Worm (Caenorhabditis elegans) whole organism, L4 larva: ENCODE measurements around the gene D1005.10.

Experiments used
- D1046.2 ChIP-seq: fragments of 200-800 bp; sonication (Bioruptor generic); IDR thresholded peaks from 2 replicates; pipeline ENCODE4 v1.3.6; 2022; ENCODE audit warnings: missing genetic modification characterization, missing compliant biosample characterization
- F26F4.8 ChIP-seq: fragments of 200-800 bp; sonication (Bioruptor generic); conservative IDR thresholded peaks from 2 replicates; pipeline ENCODE4 v1.3.6; 2022; ENCODE audit warnings: missing genetic modification characterization, missing compliant biosample characterization
- ZK337.2 ChIP-seq: fragments of 200-800 bp; sonication (Bioruptor generic); IDR thresholded peaks from 2 replicates; pipeline ENCODE4 v1.3.6; 2022; ENCODE audit warnings: missing genetic modification reagents, missing genetic modification characterization, missing compliant biosample characterization
- ZK546.5 ChIP-seq, 2 experiments: sonication (generic microtip); optimal IDR thresholded peaks; 2 replicates each; lab custom pipeline; 2017; ENCODE audit warnings: missing biosample characterization in 2 of 2, missing genetic modification characterization in 2 of 2
- arid-1 ChIP-seq: fragments of 200-800 bp; sonication (Bioruptor generic); conservative IDR thresholded peaks from 2 replicates; pipeline ENCODE4 v1.3.6; 2022; ENCODE audit warnings: missing genetic modification reagents, missing genetic modification characterization, missing compliant biosample characterization
- ces-1 ChIP-seq: fragments of 150-350 bp; sonication (generic microtip); optimal IDR thresholded peaks from 4 replicates; lab custom pipeline; 2014; ENCODE audit warnings: missing biosample characterization, missing genetic modification reagents, missing genetic modification characterization
- ctbp-1 ChIP-seq: fragments of 200-800 bp; sonication (Bioruptor generic); IDR thresholded peaks from 2 replicates; pipeline ENCODE4 v1.3.6; 2022; ENCODE audit warnings: missing genetic modification reagents, missing genetic modification characterization, missing compliant biosample characterization
- daf-12 ChIP-seq: fragments of 150-350 bp; optimal IDR thresholded peaks from 2 replicates; lab custom pipeline; 2014; ENCODE audit warnings: missing biosample characterization, missing genetic modification reagents, missing genetic modification characterization
- daf-19 ChIP-seq: fragments of 200-800 bp; sonication (Bioruptor generic); conservative IDR thresholded peaks from 2 replicates; pipeline ENCODE4 v1.3.6; 2022; ENCODE audit warnings: missing genetic modification characterization, missing compliant biosample characterization
- dmd-8 ChIP-seq: fragments of 200-800 bp; sonication (Bioruptor generic); IDR thresholded peaks from 2 replicates; pipeline ENCODE4 v1.3.6; 2022; ENCODE audit warnings: missing genetic modification characterization, missing compliant biosample characterization
- dpl-1 ChIP-seq: fragments of 150-350 bp; optimal IDR thresholded peaks from 2 replicates; lab custom pipeline; 2014; ENCODE audit warnings: missing biosample characterization, missing genetic modification reagents, missing genetic modification characterization
- duxl-1 ChIP-seq: sonication (generic microtip); optimal IDR thresholded peaks from 2 replicates; lab custom pipeline; 2016; ENCODE audit warnings: mild to moderate bottlenecking, missing genetic modification characterization, moderate library complexity, missing compliant biosample characterization; ENCODE audit not compliant: poor library complexity
- fos-1 ChIP-seq: fragments of 150-350 bp; optimal IDR thresholded peaks from 2 replicates; lab custom pipeline; 2014; ENCODE audit warnings: missing biosample characterization, missing genetic modification characterization
- gei-8 ChIP-seq: fragments of 200-800 bp; sonication (Bioruptor generic); optimal IDR thresholded peaks from 2 replicates; lab custom pipeline; 2018; ENCODE audit warnings: mild to moderate bottlenecking, missing genetic modification characterization, missing compliant biosample characterization
- hlh-11 ChIP-seq: fragments of 200-800 bp; sonication (Bioruptor generic); optimal IDR thresholded peaks from 2 replicates; lab custom pipeline; 2018; ENCODE audit warnings: mild to moderate bottlenecking, missing genetic modification characterization, missing compliant biosample characterization
- hlh-30 ChIP-seq: sonication (generic microtip); optimal IDR thresholded peaks from 2 replicates; lab custom pipeline; 2017; ENCODE audit warnings: antibody characterized with exemption, mild to moderate bottlenecking, missing genetic modification characterization, missing compliant biosample characterization; ENCODE audit not compliant: insufficient read depth
- hmg-1.1 ChIP-seq: fragments of 200-800 bp; sonication (Bioruptor generic); IDR thresholded peaks from 2 replicates; pipeline ENCODE4 v1.3.6; 2022; ENCODE audit warnings: missing genetic modification reagents, missing genetic modification characterization, missing compliant biosample characterization
- lin-1 ChIP-seq: fragments of 200-800 bp; sonication (Bioruptor generic); IDR thresholded peaks from 2 replicates; pipeline ENCODE4 v1.3.6; 2022; ENCODE audit warnings: missing genetic modification reagents, missing genetic modification characterization, missing compliant biosample characterization
- lin-13 ChIP-seq: fragments of 150-350 bp; optimal IDR thresholded peaks from 2 replicates; lab custom pipeline; 2014; ENCODE audit warnings: missing biosample characterization, missing genetic modification reagents, missing genetic modification characterization
- lin-15B ChIP-seq: fragments of 150-350 bp; sonication (generic microtip); optimal IDR thresholded peaks from 3 replicates; lab custom pipeline; 2014; ENCODE audit warnings: missing biosample characterization, missing genetic modification characterization
- lin-38 ChIP-seq: fragments of 200-800 bp; sonication (Bioruptor generic); IDR thresholded peaks from 2 replicates; pipeline ENCODE4 v1.3.6; 2022; ENCODE audit warnings: missing genetic modification reagents, missing genetic modification characterization, missing compliant biosample characterization
- mdl-1 ChIP-seq, 2 experiments: fragments of 150-350 bp in 1 of 2; sonication (generic microtip) in 1 of 2; optimal IDR thresholded peaks; 2 replicates each; lab custom pipeline; 2014 to 2017; ENCODE audit warnings: missing biosample characterization in 2 of 2, missing genetic modification characterization in 2 of 2
- mep-1 ChIP-seq: fragments of 150-350 bp; sonication (generic microtip); optimal IDR thresholded peaks from 3 replicates; lab custom pipeline; 2014; ENCODE audit warnings: missing biosample characterization, missing genetic modification characterization
- nhr-10 ChIP-seq: fragments of 150-350 bp; optimal IDR thresholded peaks from 2 replicates; lab custom pipeline; 2014; ENCODE audit warnings: missing biosample characterization, missing genetic modification characterization
- nhr-28 ChIP-seq: fragments of 150-350 bp; optimal IDR thresholded peaks from 2 replicates; lab custom pipeline; 2014; ENCODE audit warnings: missing biosample characterization, missing genetic modification characterization
- nhr-42 ChIP-seq: fragments of 200-800 bp; sonication (Bioruptor generic); IDR thresholded peaks from 2 replicates; pipeline ENCODE4 v1.3.6; 2022; ENCODE audit warnings: missing genetic modification characterization, missing compliant biosample characterization
- nhr-6 ChIP-seq: fragments of 150-350 bp; optimal IDR thresholded peaks from 2 replicates; lab custom pipeline; 2014; ENCODE audit warnings: missing biosample characterization, missing genetic modification characterization
- saeg-2 ChIP-seq: fragments of 200-800 bp; sonication (Bioruptor generic); IDR thresholded peaks from 2 replicates; pipeline ENCODE4 v1.3.6; 2022; ENCODE audit warnings: missing genetic modification reagents, missing genetic modification characterization, missing compliant biosample characterization
- sdz-12 ChIP-seq: fragments of 200-800 bp; sonication (Bioruptor generic); optimal IDR thresholded peaks from 2 replicates; lab custom pipeline; 2018; ENCODE audit warnings: mild to moderate bottlenecking, missing genetic modification characterization, missing compliant biosample characterization
- set-16 ChIP-seq: fragments of 200-800 bp; sonication (Bioruptor generic); IDR thresholded peaks from 2 replicates; pipeline ENCODE4 v1.3.6; 2022; ENCODE audit warnings: missing genetic modification reagents, missing genetic modification characterization, missing compliant biosample characterization
- spr-3 ChIP-seq: fragments of 200-800 bp; sonication (Bioruptor generic); optimal IDR thresholded peaks from 2 replicates; lab custom pipeline; 2018; ENCODE audit warnings: mild to moderate bottlenecking, missing genetic modification characterization, missing compliant biosample characterization
- tra-1 ChIP-seq: fragments of 200-800 bp; sonication (Bioruptor generic); IDR thresholded peaks from 2 replicates; pipeline ENCODE4 v1.3.6; 2022; ENCODE audit warnings: missing genetic modification reagents, missing genetic modification characterization, missing compliant biosample characterization
- unc-130 ChIP-seq: sonication (generic microtip); optimal IDR thresholded peaks from 2 replicates; lab custom pipeline; 2016; ENCODE audit warnings: missing genetic modification reagents, missing genetic modification characterization, missing compliant biosample characterization
- vab-7 ChIP-seq: fragments of 200-800 bp; sonication (Bioruptor generic); IDR thresholded peaks from 2 replicates; pipeline ENCODE4 v1.3.6; 2022; ENCODE audit warnings: missing genetic modification reagents, missing genetic modification characterization, missing compliant biosample characterization
- zag-1 ChIP-seq: fragments of 150-350 bp; optimal IDR thresholded peaks from 2 replicates; lab custom pipeline; 2014; ENCODE audit warnings: missing biosample characterization, missing genetic modification characterization
- zip-2 ChIP-seq: fragments of 150-350 bp; optimal IDR thresholded peaks from 2 replicates; lab custom pipeline; 2014; ENCODE audit warnings: missing biosample characterization, missing genetic modification characterization

Gene D1005.10

ce11 chrX:1486135-1486648, at the start of gene D1005.10, which contains the start of gene dhs-25 (continued):
- peak; percentile 78 for TF ChIP-seq tra-1 (GFP tag; lab: Robert Waterston, UW)
- TF ChIP-seq lin-1 (GFP tag; lab: Robert Waterston, UW), result peak; percentile 34; the same call in 1 of the 2 replicates
- no peak for TF ChIP-seq lin-15B (tag; lab: Kevin White, UChicago)
- TF ChIP-seq daf-12 (tag; lab: Kevin White, UChicago), result no peak
- no peak for TF ChIP-seq spr-3 (GFP tag; lab: Kevin White, UChicago)
- no peak for TF ChIP-seq lin-13 (GFP tag; lab: Kevin White, UChicago)
- no peak for TF ChIP-seq sdz-12 (GFP tag; lab: Kevin White, UChicago)
- TF ChIP-seq hlh-30 (tag; lab: Kevin White, UChicago), result peak; percentile 89
- no peak for TF ChIP-seq dmd-8 (GFP tag; lab: Robert Waterston, UW)
- no peak for TF ChIP-seq daf-19 (GFP tag; lab: Robert Waterston, UW)
- TF ChIP-seq lin-38 (GFP tag; lab: Robert Waterston, UW), result no peak
- no peak for TF ChIP-seq unc-130 (GFP tag; lab: Kevin White, UChicago)
- TF ChIP-seq dpl-1 (GFP tag; lab: Kevin White, UChicago), result no peak
- no peak for TF ChIP-seq fos-1 (tag; lab: Kevin White, UChicago)
- TF ChIP-seq D1046.2, result no peak
- TF ChIP-seq nhr-10 (tag; lab: Kevin White, UChicago), result peak; percentile 93
- TF ChIP-seq saeg-2 (GFP tag; lab: Robert Waterston, UW), result 0 out of 2 replicates have a peak, but pooled peaks have one; percentile 63
- TF ChIP-seq ctbp-1, result no peak
- TF ChIP-seq arid-1 (GFP tag; lab: Robert Waterston, UW), result no peak; the same call in 1 of the 2 replicates
- TF ChIP-seq vab-7 (GFP tag; lab: Robert Waterston, UW), result no peak
- no peak for TF ChIP-seq F26F4.8
- peak; percentile 69 for TF ChIP-seq hmg-1.1 (GFP tag; lab: Robert Waterston, UW)
- peak; percentile 68 for TF ChIP-seq nhr-28 (tag; lab: Kevin White, UChicago)
- no peak for TF ChIP-seq ZK337.2 (GFP tag; lab: Robert Waterston, UW)
- peak; percentile 87 for TF ChIP-seq duxl-1
- TF ChIP-seq zip-2, result no peak
- no peak for TF ChIP-seq nhr-42 (GFP tag; lab: Robert Waterston, UW)
- TF ChIP-seq ces-1 (GFP tag; lab: Kevin White, UChicago), result no peak
- no peak for TF ChIP-seq gei-8 (GFP tag; lab: Kevin White, UChicago)

ce11 chrX:1535261-1535660, 49.3 kb upstream of the D1005.10 start, which contains the start of gene K06A9.3:
Gene K06A9.3 (minus strand): TSS chrX:1535361.
- TF ChIP-seq zag-1 (tag; lab: Kevin White, UChicago), result no peak
- TF ChIP-seq, all 104 proteins: peak for 0

- TF ChIP-seq saeg-2 (GFP tag; lab: Robert Waterston, UW), result no peak
- peak in 1 of 2 experiments; percentile 1 for TF ChIP-seq mdl-1 (tag; optimal IDR thresholded peaks at IDR 0.05; lab: Kevin White, UChicago)
- TF ChIP-seq hlh-30 (tag; lab: Kevin White, UChicago), result peak; percentile 63
- TF ChIP-seq daf-12 (tag; lab: Kevin White, UChicago), result no peak
- peak; percentile 78 for TF ChIP-seq set-16 (GFP tag; lab: Robert Waterston, UW)
- peak; percentile 16 for TF ChIP-seq nhr-6
- TF ChIP-seq mep-1 (tag; lab: Kevin White, UChicago), result peak; percentile 41
- TF ChIP-seq hlh-11, result peak; percentile 25
- TF ChIP-seq ZK546.5 (tag; optimal IDR thresholded peaks at IDR 0.05; lab: Kevin White, UChicago), result no peak
- peak; percentile 67 for TF ChIP-seq hmg-1.1 (GFP tag; lab: Robert Waterston, UW)
Observed at ce11 chrX:1529013-1529412, 43.0 kb upstream of the D1005.10 start.
